Fruit fly (Drosophila melanogaster) whole organism, embryonic: ENCODE results near the gene CG9393.
A peak's percentile ranks its signal among the peaks of the same experiment; 100 is the strongest.

Experiments used
- CG10267 ChIP-seq: fragments of 200-800 bp; sonication (Bioruptor generic); optimal IDR thresholded peaks from 2 replicates; lab custom pipeline; 2018; ENCODE audit warnings: missing biosample characterization, mild to moderate bottlenecking, missing genetic modification characterization, moderate library complexity
- CG10431 ChIP-seq: fragments of 200-800 bp; sonication (Bioruptor generic); optimal IDR thresholded peaks from 3 replicates; lab custom pipeline; 2018; ENCODE audit warnings: missing biosample characterization, mild to moderate bottlenecking, missing genetic modification characterization
- CG11247 ChIP-seq: fragments of 200-800 bp; sonication (Bioruptor generic); IDR thresholded peaks from 2 replicates; pipeline ENCODE4 v1.3.6; 2022; ENCODE audit warnings: missing biosample characterization, missing genetic modification characterization
- CG11695 ChIP-seq: fragments of 200-800 bp; sonication (Bioruptor generic); IDR thresholded peaks from 3 replicates; pipeline ENCODE4 v1.3.6; 2022; ENCODE audit warnings: missing biosample characterization, missing genetic modification characterization
- CG12659 ChIP-seq: fragments of 200-800 bp; sonication (Bioruptor generic); optimal IDR thresholded peaks from 3 replicates; lab custom pipeline; 2017; ENCODE audit warnings: mild to moderate bottlenecking, missing biosample characterization, missing genetic modification reagents, missing genetic modification characterization
- CG12744 ChIP-seq: fragments of 200-800 bp; sonication (Bioruptor generic); optimal IDR thresholded peaks from 2 replicates; lab custom pipeline; 2016; ENCODE audit warnings: missing biosample characterization, missing genetic modification characterization
- CG13775 ChIP-seq: fragments of 200-800 bp; sonication (Bioruptor generic); optimal IDR thresholded peaks from 3 replicates; lab custom pipeline; 2017; ENCODE audit warnings: missing biosample characterization, mild to moderate bottlenecking, missing genetic modification characterization
- CG15479 ChIP-seq: fragments of 200-800 bp; sonication (Bioruptor generic); optimal IDR thresholded peaks from 3 replicates; lab custom pipeline; 2019; ENCODE audit warnings: missing biosample characterization, mild to moderate bottlenecking, missing genetic modification characterization, moderate library complexity
- CG16779 ChIP-seq: fragments of 200-800 bp; sonication (Bioruptor generic); IDR thresholded peaks from 2 replicates; pipeline ENCODE4 v1.3.6; 2022; ENCODE audit warnings: missing biosample characterization, missing genetic modification characterization
- CG16863 ChIP-seq: fragments of 200-800 bp; sonication (Bioruptor generic); optimal IDR thresholded peaks from 3 replicates; lab custom pipeline; 2016; ENCODE audit warnings: missing biosample characterization, missing genetic modification characterization
- CG17361 ChIP-seq: fragments of 200-800 bp; sonication (Bioruptor generic); IDR thresholded peaks from 3 replicates; pipeline ENCODE4 v1.3.6; 2022; ENCODE audit warnings: missing biosample characterization, missing genetic modification characterization
- CG17829 ChIP-seq: fragments of 200-800 bp; optimal IDR thresholded peaks from 2 replicates; lab custom pipeline; 2019; ENCODE audit warnings: missing biosample characterization, mild to moderate bottlenecking, missing genetic modification characterization, moderate library complexity
- CG17912 ChIP-seq: fragments of 200-800 bp; sonication (Bioruptor generic); optimal IDR thresholded peaks from 2 replicates; lab custom pipeline; 2018; ENCODE audit warnings: missing biosample characterization, mild to moderate bottlenecking, missing genetic modification characterization
- CG18262 ChIP-seq: fragments of 200-800 bp; optimal IDR thresholded peaks from 3 replicates; lab custom pipeline; 2019; ENCODE audit warnings: missing biosample characterization, mild to moderate bottlenecking, missing genetic modification characterization, moderate library complexity
- CG3838 ChIP-seq: fragments of 200-800 bp; sonication (Bioruptor generic); optimal IDR thresholded peaks from 3 replicates; lab custom pipeline; 2016; ENCODE audit warnings: missing biosample characterization, missing genetic modification characterization
- CG43689 ChIP-seq: fragments of 200-800 bp; sonication (Bioruptor generic); IDR thresholded peaks from 2 replicates; pipeline ENCODE4 v1.3.6; 2022; ENCODE audit warnings: missing biosample characterization, missing genetic modification characterization
- CG4424 ChIP-seq: fragments of 200-800 bp; sonication (Bioruptor generic); optimal IDR thresholded peaks from 3 replicates; lab custom pipeline; 2016; ENCODE audit warnings: missing biosample characterization, missing genetic modification characterization
- CG6272 ChIP-seq: fragments of 200-800 bp; sonication (Bioruptor generic); IDR thresholded peaks from 2 replicates; pipeline ENCODE4 v1.3.6; 2022; ENCODE audit warnings: missing biosample characterization, missing genetic modification characterization
- CG6813 ChIP-seq: fragments of 200-800 bp; sonication (Bioruptor generic); optimal IDR thresholded peaks from 2 replicates; lab custom pipeline; 2017; ENCODE audit warnings: missing biosample characterization, missing genetic modification characterization, mild to moderate bottlenecking, moderate library complexity, missing genetic modification reagents
- CG7928 ChIP-seq: fragments of 200-800 bp; sonication (Bioruptor generic); optimal IDR thresholded peaks from 2 replicates; lab custom pipeline; 2017; ENCODE audit warnings: missing biosample characterization, mild to moderate bottlenecking, missing genetic modification characterization
- CG8089 ChIP-seq: fragments of 200-800 bp; sonication (Bioruptor generic); optimal IDR thresholded peaks from 3 replicates; lab custom pipeline; 2016; ENCODE audit warnings: missing biosample characterization, missing genetic modification characterization
- CG8359 ChIP-seq: fragments of 200-800 bp; sonication (Bioruptor generic); optimal IDR thresholded peaks from 2 replicates; lab custom pipeline; 2017; ENCODE audit warnings: missing biosample characterization, mild to moderate bottlenecking, missing genetic modification characterization, borderline replicate concordance
- CG8924 ChIP-seq: fragments of 200-800 bp; optimal IDR thresholded peaks from 3 replicates; lab custom pipeline; 2019; ENCODE audit warnings: missing biosample characterization, mild to moderate bottlenecking, missing genetic modification characterization, moderate library complexity
- CG9609 ChIP-seq: fragments of 200-800 bp; sonication (Bioruptor generic); optimal IDR thresholded peaks from 3 replicates; lab custom pipeline; 2016; ENCODE audit warnings: missing biosample characterization, missing genetic modification characterization
- CG9817 ChIP-seq: fragments of 200-800 bp; sonication (Bioruptor generic); optimal IDR thresholded peaks from 2 replicates; lab custom pipeline; 2018; ENCODE audit warnings: missing biosample characterization, mild to moderate bottlenecking, missing genetic modification characterization, moderate library complexity
- Dad ChIP-seq: fragments of 200-800 bp; sonication (Bioruptor generic); optimal IDR thresholded peaks from 3 replicates; lab custom pipeline; 2016; ENCODE audit warnings: missing biosample characterization, missing genetic modification characterization
- Dip2 ChIP-seq: fragments of 200-800 bp; sonication (Bioruptor generic); IDR thresholded peaks from 2 replicates; pipeline ENCODE4 v1.3.6; 2022; ENCODE audit warnings: missing biosample characterization, missing genetic modification characterization
- Dll ChIP-seq: fragments of 200-800 bp; sonication (Bioruptor generic); IDR thresholded peaks from 4 replicates; pipeline ENCODE4 v1.3.6; 2022; ENCODE audit warnings: missing biosample characterization, missing genetic modification characterization; ENCODE audit not compliant: partially characterized antibody
- E2f2 ChIP-seq: fragments of 200-800 bp; sonication (Bioruptor generic); IDR thresholded peaks from 2 replicates; pipeline ENCODE4 v1.3.6; 2022; ENCODE audit warnings: missing biosample characterization, missing genetic modification characterization
- Fer3 ChIP-seq: fragments of 200-800 bp; sonication (Bioruptor generic); optimal IDR thresholded peaks from 2 replicates; lab custom pipeline; 2018; ENCODE audit warnings: missing biosample characterization, mild to moderate bottlenecking, missing genetic modification characterization, moderate library complexity
- Hand ChIP-seq: fragments of 200-800 bp; sonication (Bioruptor generic); optimal IDR thresholded peaks from 2 replicates; lab custom pipeline; 2017; ENCODE audit warnings: mild to moderate bottlenecking, missing biosample characterization, missing genetic modification reagents, missing genetic modification characterization
- Side ChIP-seq: fragments of 200-800 bp; sonication (Bioruptor generic); optimal IDR thresholded peaks from 2 replicates; lab custom pipeline; 2016; ENCODE audit warnings: missing biosample characterization, missing genetic modification characterization
- bigmax ChIP-seq: fragments of 200-800 bp; sonication (Bioruptor generic); optimal IDR thresholded peaks from 2 replicates; lab custom pipeline; 2018; ENCODE audit warnings: missing biosample characterization, mild to moderate bottlenecking, missing genetic modification characterization
- caup ChIP-seq: fragments of 200-800 bp; sonication (Bioruptor generic); optimal IDR thresholded peaks from 3 replicates; lab custom pipeline; 2017; ENCODE audit warnings: missing biosample characterization, mild to moderate bottlenecking, missing genetic modification characterization, moderate library complexity; ENCODE audit not compliant: severe bottlenecking
- cg ChIP-seq: fragments of 200-800 bp; sonication (Bioruptor generic); optimal IDR thresholded peaks from 3 replicates; lab custom pipeline; 2019; ENCODE audit warnings: missing biosample characterization, mild to moderate bottlenecking, missing genetic modification characterization, moderate library complexity
- ewg ChIP-seq: fragments of 200-800 bp; sonication (Bioruptor generic); optimal IDR thresholded peaks from 3 replicates; lab custom pipeline; 2017; ENCODE audit warnings: mild to moderate bottlenecking, missing biosample characterization, missing genetic modification reagents, missing genetic modification characterization
- eyg ChIP-seq: fragments of 200-800 bp; sonication (Bioruptor generic); optimal IDR thresholded peaks from 3 replicates; lab custom pipeline; 2016; ENCODE audit warnings: missing biosample characterization, missing genetic modification characterization
- fd96Cb ChIP-seq: fragments of 200-800 bp; sonication (Bioruptor generic); optimal IDR thresholded peaks from 2 replicates; lab custom pipeline; 2018; ENCODE audit warnings: missing biosample characterization, mild to moderate bottlenecking, missing genetic modification characterization, moderate library complexity
- inv ChIP-seq: fragments of 200-800 bp; sonication (Bioruptor generic); IDR thresholded peaks from 2 replicates; pipeline ENCODE4 v1.3.6; 2022; ENCODE audit warnings: missing biosample characterization, missing genetic modification characterization; ENCODE audit not compliant: partially characterized antibody
- klu ChIP-seq: fragments of 200-800 bp; sonication (Bioruptor generic); IDR thresholded peaks from 2 replicates; pipeline ENCODE4 v1.3.6; 2022; ENCODE audit warnings: missing biosample characterization, missing genetic modification characterization
- p53 ChIP-seq: fragments of 200-800 bp; sonication (Bioruptor generic); optimal IDR thresholded peaks from 2 replicates; lab custom pipeline; 2016; ENCODE audit warnings: missing biosample characterization, missing genetic modification characterization
- schlank ChIP-seq: fragments of 200-800 bp; sonication (Bioruptor generic); optimal IDR thresholded peaks from 2 replicates; lab custom pipeline; 2018; ENCODE audit warnings: missing biosample characterization, mild to moderate bottlenecking, missing genetic modification characterization
- sim ChIP-seq: fragments of 200-800 bp; sonication (Bioruptor generic); IDR thresholded peaks from 2 replicates; pipeline ENCODE4 v1.3.6; 2022; ENCODE audit warnings: missing biosample characterization, missing genetic modification characterization
- slou ChIP-seq: fragments of 200-800 bp; sonication (Bioruptor generic); optimal IDR thresholded peaks from 3 replicates; lab custom pipeline; 2016; ENCODE audit warnings: missing biosample characterization, missing genetic modification characterization
- sr ChIP-seq: fragments of 200-800 bp; sonication (Bioruptor generic); IDR thresholded peaks from 3 replicates; pipeline ENCODE4 v1.3.6; 2022; ENCODE audit warnings: missing biosample characterization, missing genetic modification characterization
- tio ChIP-seq: fragments of 200-800 bp; sonication (Bioruptor generic); optimal IDR thresholded peaks from 2 replicates; lab custom pipeline; 2017; ENCODE audit warnings: missing biosample characterization, missing genetic modification characterization, inconsistent platforms
- tx ChIP-seq: fragments of 200-800 bp; sonication (Bioruptor generic); optimal IDR thresholded peaks from 2 replicates; lab custom pipeline; 2016; ENCODE audit warnings: missing biosample characterization, missing genetic modification characterization

Gene CG9393

DNA sequence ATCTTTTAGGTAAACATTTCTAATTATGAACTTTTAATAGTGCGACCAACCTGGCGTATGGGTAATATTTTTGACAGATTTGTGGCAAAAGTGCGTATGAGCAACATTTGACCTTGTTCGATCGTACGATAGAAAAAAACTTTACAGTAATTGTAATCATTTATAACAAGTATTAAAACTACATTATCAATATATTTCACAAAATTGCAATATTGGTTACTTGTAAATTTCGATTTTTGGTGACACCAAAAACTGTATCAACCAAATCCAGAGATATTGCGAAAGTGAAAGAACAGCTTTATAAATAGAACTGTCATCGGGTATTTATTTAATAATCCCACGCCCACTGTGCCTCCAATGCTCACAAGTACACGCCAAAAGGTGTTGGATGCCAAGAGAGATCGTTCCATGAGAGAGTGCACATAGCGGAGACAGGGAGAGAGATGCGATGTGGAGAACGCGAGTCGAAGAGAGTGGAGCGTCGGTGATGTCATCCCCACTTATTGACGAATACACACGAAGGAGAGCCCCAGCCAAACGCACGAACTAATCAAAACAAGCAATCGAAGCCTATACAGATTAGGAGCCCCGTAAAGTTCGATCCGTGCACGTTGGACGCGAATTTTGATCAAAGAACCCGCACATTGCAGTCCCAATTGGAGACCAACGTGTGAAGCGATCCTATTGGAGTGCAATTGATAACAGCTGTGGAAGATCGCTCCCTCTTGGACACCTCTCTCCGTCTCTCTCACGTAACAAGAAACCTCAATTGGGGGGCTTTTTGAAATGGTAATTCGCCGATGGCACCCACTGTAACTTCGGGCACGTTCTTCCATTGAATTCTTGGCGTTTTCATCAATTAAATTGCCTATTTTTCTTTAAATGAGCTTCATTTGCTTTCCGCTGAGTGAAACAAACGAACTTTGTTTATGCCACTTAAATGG, 30.0 kb downstream of the CG9393 start (continued):
- TF ChIP-seq CG8924 (peak; percentile 98), CG11247 (GFP tag; lab: Robert Waterston, UW) (peak; percentile 73; the same call in 1 of the 2 replicates), CG12744 (GFP tag; lab: Kevin White, UChicago) (peak; percentile 88), CG10267 (tag; lab: Kevin White, UChicago) (peak; percentile 92), E2f2 (GFP tag; lab: Robert Waterston, UW) (peak; percentile 73), CG43689 (GFP tag; lab: Robert Waterston, UW) (peak; percentile 61), bigmax (peak; percentile 2), CG10431 (GFP tag; lab: Kevin White, UChicago) (peak; percentile 91), Dad (GFP tag; lab: Kevin White, UChicago) (peak; percentile 92), CG3838 (GFP tag; lab: Kevin White, UChicago) (peak; percentile 85), CG18262 (tag; lab: Kevin White, UChicago) (peak; percentile 99), CG17361 (GFP tag; lab: Robert Waterston, UW) (peak; percentile 99), klu (GFP tag; lab: Robert Waterston, UW) (peak; percentile 92), inv (GFP tag; lab: Robert Waterston, UW) (0 out of 2 replicates have a peak, but pooled peaks have one; percentile 33), eyg (GFP tag; lab: Kevin White, UChicago) (peak; percentile 85), schlank (tag; lab: Kevin White, UChicago) (peak; percentile 87), tio (GFP tag; lab: Kevin White, UChicago) (peak; percentile 97), CG6813 (GFP tag; lab: Kevin White, UChicago) (peak; percentile 96), Fer3 (peak; percentile 89), CG4424 (GFP tag; lab: Kevin White, UChicago) (peak; percentile 98), Hand (GFP tag; lab: Kevin White, UChicago) (peak; percentile 97), CG13775 (peak; percentile 97), Side (peak; percentile 90), Dll (GFP tag; lab: Robert Waterston, UW) (no peak; the same call in 3 of the 4 replicates), CG17829 (tag; lab: Kevin White, UChicago) (peak; percentile 96), CG9609 (peak; percentile 89), fd96Cb (peak; percentile 94), CG16863 (GFP tag; lab: Kevin White, UChicago) (peak; percentile 90), CG12659 (peak; percentile 99), tx (GFP tag; lab: Kevin White, UChicago) (peak; percentile 93), CG8359 (GFP tag; lab: Kevin White, UChicago) (peak; percentile 87), p53 (GFP tag; lab: Kevin White, UChicago) (peak; percentile 72), CG6272 (GFP tag; lab: Robert Waterston, UW) (peak; percentile 82), CG7928 (GFP tag; lab: Kevin White, UChicago) (peak; percentile 78), cg (no peak), CG15479 (peak; percentile 28), CG8089 (GFP tag; lab: Kevin White, UChicago) (peak; percentile 82), caup (GFP tag; lab: Kevin White, UChicago) (peak; percentile 95), CG17912 (GFP tag; lab: Kevin White, UChicago) (peak; percentile 75), Dip2 (GFP tag; lab: Robert Waterston, UW) (peak; percentile 62; the same call in 1 of the 2 replicates), CG9817 (tag; lab: Kevin White, UChicago) (peak; percentile 91), sim (0 out of 2 replicates have a peak, but pooled peaks have one; percentile 14), slou (GFP tag; lab: Kevin White, UChicago) (peak; percentile 84), CG11695 (peak; percentile 94), sr (GFP tag; lab: Robert Waterston, UW) (peak; percentile 64; the same call in 1 of the 3 replicates), ewg (GFP tag; lab: Kevin White, UChicago) (peak; percentile 91), CG16779 (GFP tag; lab: Robert Waterston, UW) (peak; percentile 67; the same call in 1 of the 2 replicates)
